Worm (Caenorhabditis elegans) whole organism, L4 larva: ENCODE results near the gene K02G10.15.
A peak's percentile ranks its signal among the peaks of the same experiment; 100 is the strongest.

Source experiments
- D1046.2 ChIP-seq: fragments of 200-800 bp; sonication (Bioruptor generic); IDR thresholded peaks from 2 replicates; pipeline ENCODE4 v1.3.6; 2022; ENCODE audit warnings: missing genetic modification characterization, missing compliant biosample characterization
- F37D6.2 ChIP-seq: sonication (generic microtip); optimal IDR thresholded peaks from 2 replicates; lab custom pipeline; 2016; ENCODE audit warnings: mild to moderate bottlenecking, missing genetic modification characterization, missing compliant biosample characterization
- R02D3.7 ChIP-seq: fragments of 150-350 bp; sonication (generic microtip); optimal IDR thresholded peaks from 3 replicates; lab custom pipeline; 2014; ENCODE audit warnings: missing biosample characterization, missing genetic modification characterization
- T20F7.1 ChIP-seq: fragments of 200-800 bp; sonication (Bioruptor generic); optimal IDR thresholded peaks from 2 replicates; lab custom pipeline; 2018; ENCODE audit warnings: mild to moderate bottlenecking, missing genetic modification characterization, missing compliant biosample characterization
- Y105C5A.15 ChIP-seq: fragments of 200-800 bp; sonication (Bioruptor generic); IDR thresholded peaks from 2 replicates; pipeline ENCODE4 v1.3.6; 2022; ENCODE audit warnings: missing genetic modification characterization, missing compliant biosample characterization
- Y48G9A.11 ChIP-seq: fragments of 200-800 bp; sonication (Bioruptor generic); IDR thresholded peaks from 2 replicates; pipeline ENCODE4 v1.3.6; 2022; ENCODE audit warnings: missing genetic modification reagents, missing genetic modification characterization, missing compliant biosample characterization
- Y75B8A.6 ChIP-seq: fragments of 200-800 bp; sonication (Bioruptor generic); IDR thresholded peaks from 2 replicates; pipeline ENCODE4 v1.3.6; 2022; ENCODE audit warnings: missing genetic modification reagents, missing genetic modification characterization, missing compliant biosample characterization
- ZK337.2 ChIP-seq: fragments of 200-800 bp; sonication (Bioruptor generic); IDR thresholded peaks from 2 replicates; pipeline ENCODE4 v1.3.6; 2022; ENCODE audit warnings: missing genetic modification reagents, missing genetic modification characterization, missing compliant biosample characterization
- aha-1 ChIP-seq: fragments of 150-350 bp; peaks from one replicate; lab custom pipeline; 2014; ENCODE audit warnings: missing biosample characterization, missing genetic modification characterization
- aly-2 ChIP-seq: sonication (generic microtip); optimal IDR thresholded peaks from 2 replicates; lab custom pipeline; 2018; ENCODE audit warnings: missing biosample characterization, missing genetic modification characterization
- arid-1 ChIP-seq: fragments of 200-800 bp; sonication (Bioruptor generic); conservative IDR thresholded peaks from 2 replicates; pipeline ENCODE4 v1.3.6; 2022; ENCODE audit warnings: missing genetic modification reagents, missing genetic modification characterization, missing compliant biosample characterization
- attf-4 ChIP-seq: sonication (generic microtip); optimal IDR thresholded peaks from 3 replicates; lab custom pipeline; 2017; ENCODE audit warnings: missing biosample characterization, missing genetic modification characterization
- ceh-20 ChIP-seq: fragments of 200-800 bp; sonication (Bioruptor generic); IDR thresholded peaks from 2 replicates; pipeline ENCODE4 v1.3.6; 2022; ENCODE audit warnings: missing genetic modification reagents, missing genetic modification characterization, missing compliant biosample characterization
- ceh-28 ChIP-seq: fragments of 150-350 bp; optimal IDR thresholded peaks from 2 replicates; lab custom pipeline; 2014; ENCODE audit warnings: missing biosample characterization, missing genetic modification reagents, missing genetic modification characterization
- ctbp-1 ChIP-seq: fragments of 200-800 bp; sonication (Bioruptor generic); IDR thresholded peaks from 2 replicates; pipeline ENCODE4 v1.3.6; 2022; ENCODE audit warnings: missing genetic modification reagents, missing genetic modification characterization, missing compliant biosample characterization
- daf-16 ChIP-seq, 3 experiments: sonication (generic microtip); optimal IDR thresholded peaks; 2 replicates each; lab custom pipeline; 2016 to 2017; ENCODE audit warnings: missing genetic modification characterization in 3 of 3, missing genetic modification reagents in 3 of 3, mild to moderate bottlenecking in 2 of 3, missing compliant biosample characterization in 2 of 3, missing biosample characterization in 1 of 3, moderate library complexity in 1 of 3
- daf-19 ChIP-seq: fragments of 200-800 bp; sonication (Bioruptor generic); conservative IDR thresholded peaks from 2 replicates; pipeline ENCODE4 v1.3.6; 2022; ENCODE audit warnings: missing genetic modification characterization, missing compliant biosample characterization
- daf-8 ChIP-seq: fragments of 200-800 bp; sonication (Bioruptor generic); IDR thresholded peaks from 2 replicates; pipeline ENCODE4 v1.3.6; 2022; ENCODE audit warnings: missing genetic modification characterization, missing compliant biosample characterization
- dmd-6 ChIP-seq: fragments of 200-800 bp; sonication (Bioruptor generic); IDR thresholded peaks from 2 replicates; pipeline ENCODE4 v1.3.6; 2022; ENCODE audit warnings: missing genetic modification reagents, missing genetic modification characterization, missing compliant biosample characterization
- dmd-9 ChIP-seq: fragments of 200-800 bp; sonication (Bioruptor generic); IDR thresholded peaks from 2 replicates; pipeline ENCODE4 v1.3.6; 2022; ENCODE audit warnings: missing genetic modification reagents, missing genetic modification characterization, missing compliant biosample characterization
- dve-1 ChIP-seq: sonication (generic microtip); optimal IDR thresholded peaks from 2 replicates; lab custom pipeline; 2017; ENCODE audit warnings: antibody characterized with exemption, mild to moderate bottlenecking, missing genetic modification characterization, missing compliant biosample characterization; ENCODE audit not compliant: insufficient read depth
- fos-1 ChIP-seq: fragments of 150-350 bp; optimal IDR thresholded peaks from 2 replicates; lab custom pipeline; 2014; ENCODE audit warnings: missing biosample characterization, missing genetic modification characterization
- gei-8 ChIP-seq: fragments of 200-800 bp; sonication (Bioruptor generic); optimal IDR thresholded peaks from 2 replicates; lab custom pipeline; 2018; ENCODE audit warnings: mild to moderate bottlenecking, missing genetic modification characterization, missing compliant biosample characterization
- hif-1 ChIP-seq, 2 experiments: sonication (generic microtip); optimal IDR thresholded peaks; 2 replicates each; lab custom pipeline; 2016 to 2017; ENCODE audit warnings: missing compliant biosample characterization in 2 of 2, missing genetic modification characterization in 2 of 2, missing genetic modification reagents in 2 of 2, missing genotype in 2 of 2, mild to moderate bottlenecking in 1 of 2
- hlh-11 ChIP-seq: fragments of 200-800 bp; sonication (Bioruptor generic); optimal IDR thresholded peaks from 2 replicates; lab custom pipeline; 2018; ENCODE audit warnings: mild to moderate bottlenecking, missing genetic modification characterization, missing compliant biosample characterization
- hlh-30 ChIP-seq: sonication (generic microtip); optimal IDR thresholded peaks from 2 replicates; lab custom pipeline; 2017; ENCODE audit warnings: antibody characterized with exemption, mild to moderate bottlenecking, missing genetic modification characterization, missing compliant biosample characterization; ENCODE audit not compliant: insufficient read depth
- hmg-1.1 ChIP-seq: fragments of 200-800 bp; sonication (Bioruptor generic); IDR thresholded peaks from 2 replicates; pipeline ENCODE4 v1.3.6; 2022; ENCODE audit warnings: missing genetic modification reagents, missing genetic modification characterization, missing compliant biosample characterization
- jun-1 ChIP-seq: fragments of 150-350 bp; optimal IDR thresholded peaks from 2 replicates; lab custom pipeline; 2014; ENCODE audit warnings: missing biosample characterization, missing genetic modification reagents, missing genetic modification characterization
- lim-7 ChIP-seq: fragments of 200-800 bp; sonication (Bioruptor generic); IDR thresholded peaks from 2 replicates; pipeline ENCODE4 v1.3.6; 2022; ENCODE audit warnings: missing genetic modification characterization, missing compliant biosample characterization
- lin-15B ChIP-seq: fragments of 150-350 bp; sonication (generic microtip); optimal IDR thresholded peaks from 3 replicates; lab custom pipeline; 2014; ENCODE audit warnings: missing biosample characterization, missing genetic modification characterization
- lin-38 ChIP-seq: fragments of 200-800 bp; sonication (Bioruptor generic); IDR thresholded peaks from 2 replicates; pipeline ENCODE4 v1.3.6; 2022; ENCODE audit warnings: missing genetic modification reagents, missing genetic modification characterization, missing compliant biosample characterization
- lsy-2 ChIP-seq, 2 experiments: fragments of 150-350 bp in 1 of 2; sonication (generic microtip) in 1 of 2; optimal IDR thresholded peaks; 2 replicates each; lab custom pipeline; 2014 to 2017; ENCODE audit warnings: missing biosample characterization in 2 of 2, missing genetic modification characterization in 2 of 2
- madf-5 ChIP-seq, 2 experiments: fragments of 200-800 bp; sonication (Bioruptor generic); IDR thresholded peaks; 2 replicates each; pipeline ENCODE4 v1.3.6; 2022; ENCODE audit warnings: missing compliant biosample characterization in 2 of 2, missing genetic modification characterization in 2 of 2
- mdl-1 ChIP-seq, 2 experiments: fragments of 150-350 bp in 1 of 2; sonication (generic microtip) in 1 of 2; optimal IDR thresholded peaks; 2 replicates each; lab custom pipeline; 2014 to 2017; ENCODE audit warnings: missing biosample characterization in 2 of 2, missing genetic modification characterization in 2 of 2
- mdt-29 ChIP-seq: fragments of 200-800 bp; sonication (Bioruptor generic); IDR thresholded peaks from 2 replicates; pipeline ENCODE4 v1.3.6; 2022; ENCODE audit warnings: missing genetic modification reagents, missing genetic modification characterization, missing compliant biosample characterization
- nhr-10 ChIP-seq: fragments of 150-350 bp; optimal IDR thresholded peaks from 2 replicates; lab custom pipeline; 2014; ENCODE audit warnings: missing biosample characterization, missing genetic modification characterization
- nhr-111 ChIP-seq: fragments of 200-800 bp; sonication (Bioruptor generic); optimal IDR thresholded peaks from 2 replicates; lab custom pipeline; 2018; ENCODE audit warnings: mild to moderate bottlenecking, missing genetic modification characterization, missing compliant biosample characterization
- nhr-42 ChIP-seq: fragments of 200-800 bp; sonication (Bioruptor generic); IDR thresholded peaks from 2 replicates; pipeline ENCODE4 v1.3.6; 2022; ENCODE audit warnings: missing genetic modification characterization, missing compliant biosample characterization
- nhr-48 ChIP-seq: sonication (generic microtip); optimal IDR thresholded peaks from 2 replicates; lab custom pipeline; 2016; ENCODE audit warnings: mild to moderate bottlenecking, missing genetic modification characterization, missing compliant biosample characterization
- nhr-76 ChIP-seq: fragments of 150-350 bp; optimal IDR thresholded peaks from 2 replicates; lab custom pipeline; 2014; ENCODE audit warnings: missing biosample characterization, missing genetic modification characterization
- nhr-77 ChIP-seq: fragments of 150-350 bp; optimal IDR thresholded peaks from 2 replicates; lab custom pipeline; 2014; ENCODE audit warnings: missing biosample characterization, missing genetic modification characterization
- pha-4 ChIP-seq, 2 experiments: fragments of 150-350 bp in 1 of 2; fragments of 200-800 bp in 1 of 2; sonication (Bioruptor generic) in 1 of 2; IDR thresholded peaks in 1 of 2; optimal IDR thresholded peaks in 1 of 2; 2 replicates each; pipeline versions ENCODE4 v1.3.6 to Lab custom; 2014 to 2022; ENCODE audit warnings: missing genetic modification characterization in 2 of 2, missing genetic modification reagents in 2 of 2, missing biosample characterization in 1 of 2, missing compliant biosample characterization in 1 of 2
- rbr-2 ChIP-seq: sonication (generic microtip); optimal IDR thresholded peaks from 2 replicates; lab custom pipeline; 2016; ENCODE audit warnings: missing genotype, missing genetic modification characterization, missing compliant biosample characterization
- saeg-2 ChIP-seq: fragments of 200-800 bp; sonication (Bioruptor generic); IDR thresholded peaks from 2 replicates; pipeline ENCODE4 v1.3.6; 2022; ENCODE audit warnings: missing genetic modification reagents, missing genetic modification characterization, missing compliant biosample characterization
- set-16 ChIP-seq: fragments of 200-800 bp; sonication (Bioruptor generic); IDR thresholded peaks from 2 replicates; pipeline ENCODE4 v1.3.6; 2022; ENCODE audit warnings: missing genetic modification reagents, missing genetic modification characterization, missing compliant biosample characterization
- skn-1 ChIP-seq: fragments of 150-350 bp; optimal IDR thresholded peaks from 2 replicates; lab custom pipeline; 2014; ENCODE audit warnings: missing biosample characterization, missing genetic modification characterization
- unc-62 ChIP-seq, 3 experiments: fragments of 150-350 bp in 1 of 3; sonication (generic microtip); optimal IDR thresholded peaks in 2 of 3; peaks in 1 of 3; 1 replicate in 1 of 3; 2 replicates in 2 of 3; lab custom pipeline; 2014 to 2017; ENCODE audit warnings: missing biosample characterization in 3 of 3, missing genetic modification characterization in 3 of 3, missing genetic modification reagents in 3 of 3, missing genotype in 1 of 3
- zip-11 ChIP-seq: fragments of 200-800 bp; sonication (Bioruptor generic); IDR thresholded peaks from 2 replicates; pipeline ENCODE4 v1.3.6; 2022; ENCODE audit warnings: missing genetic modification characterization, missing compliant biosample characterization
- zip-2 ChIP-seq: fragments of 150-350 bp; optimal IDR thresholded peaks from 2 replicates; lab custom pipeline; 2014; ENCODE audit warnings: missing biosample characterization, missing genetic modification characterization
- ztf-11 ChIP-seq: fragments of 150-350 bp; optimal IDR thresholded peaks from 2 replicates; lab custom pipeline; 2014; ENCODE audit warnings: missing biosample characterization, missing genetic modification characterization

Gene K02G10.15

ce11 chrX:4662293-4662825 lies 20.2 kb downstream of the K02G10.15 start:
- TF ChIP-seq Y105C5A.15: no peak
- TF ChIP-seq dmd-6 (GFP tag; lab: Robert Waterston, UW): peak; percentile 76
- no peak for TF ChIP-seq skn-1 (tag; lab: Kevin White, UChicago)
- TF ChIP-seq nhr-76 (tag; lab: Kevin White, UChicago): no peak
- TF ChIP-seq nhr-42 (GFP tag; lab: Robert Waterston, UW): no peak
- TF ChIP-seq ZK337.2: no peak
- no peak for TF ChIP-seq D1046.2 (GFP tag; lab: Robert Waterston, UW)
- no peak for TF ChIP-seq Y48G9A.11
- TF ChIP-seq lsy-2 (tag; optimal IDR thresholded peaks at IDR 0.05; lab: Kevin White, UChicago): peak; percentile 13 to 51
- no peak for TF ChIP-seq ceh-20 (GFP tag; lab: Robert Waterston, UW)
- TF ChIP-seq T20F7.1 (GFP tag; lab: Kevin White, UChicago): no peak
- TF ChIP-seq nhr-111: no peak
- TF ChIP-seq rbr-2: peak; percentile 26
- TF ChIP-seq ztf-11: no peak
- no peak for TF ChIP-seq ctbp-1 (GFP tag; lab: Robert Waterston, UW)
- no peak for TF ChIP-seq saeg-2 (GFP tag; lab: Robert Waterston, UW)
- TF ChIP-seq mdt-29: no peak
- TF ChIP-seq pha-4 (GFP tag; IDR thresholded peaks at IDR 0.05; lab: Robert Waterston, UW): no peak
- TF ChIP-seq pha-4 (tag; optimal IDR thresholded peaks at IDR 0.05; lab: Kevin White, UChicago): peak; percentile 87
- peak; percentile 91 for TF ChIP-seq aha-1 (tag; lab: Kevin White, UChicago)
- TF ChIP-seq fos-1 (tag; lab: Kevin White, UChicago): no peak
- TF ChIP-seq nhr-10 (tag; lab: Kevin White, UChicago): peak; percentile 21
- no peak for TF ChIP-seq mdl-1 (tag; optimal IDR thresholded peaks at IDR 0.05; lab: Kevin White, UChicago)
- no peak for TF ChIP-seq daf-19 (GFP tag; lab: Robert Waterston, UW)
- no peak for TF ChIP-seq madf-5 (GFP tag; IDR thresholded peaks at IDR 0.05; lab: Robert Waterston, UW)
- peak in 1 of 2 experiments; percentile 81 for TF ChIP-seq unc-62 (GFP tag; optimal IDR thresholded peaks at IDR 0.05 in 1 of 2; lab: Kevin White, UChicago)
- no peak for TF ChIP-seq unc-62 (tag; optimal IDR thresholded peaks at IDR 0.05; lab: Kevin White, UChicago)
- no peak for TF ChIP-seq dmd-9 (GFP tag; lab: Robert Waterston, UW)
- no peak for TF ChIP-seq lin-15B
- TF ChIP-seq daf-16 (GFP tag; optimal IDR thresholded peaks at IDR 0.05; lab: Kevin White, UChicago): no peak
- TF ChIP-seq daf-16 (tag; optimal IDR thresholded peaks at IDR 0.05; lab: Kevin White, UChicago): peak; percentile 60
- TF ChIP-seq Y75B8A.6 (GFP tag; lab: Robert Waterston, UW): no peak
- no peak for TF ChIP-seq F37D6.2 (tag; lab: Kevin White, UChicago)
- TF ChIP-seq zip-11 (GFP tag; lab: Robert Waterston, UW): no peak
- no peak for TF ChIP-seq lin-38 (GFP tag; lab: Robert Waterston, UW)
- peak; percentile 70 for TF ChIP-seq hlh-11
- no peak for TF ChIP-seq daf-8 (GFP tag; lab: Robert Waterston, UW)
- no peak for TF ChIP-seq aly-2 (tag; lab: Kevin White, UChicago)
- TF ChIP-seq gei-8 (GFP tag; lab: Kevin White, UChicago): no peak
- peak; percentile 53; the same call in 1 of the 2 replicates for TF ChIP-seq hmg-1.1 (GFP tag; lab: Robert Waterston, UW)
- TF ChIP-seq dve-1: peak; percentile 69
- TF ChIP-seq lim-7 (GFP tag; lab: Robert Waterston, UW): no peak
- TF ChIP-seq arid-1 (GFP tag; lab: Robert Waterston, UW): no peak
- TF ChIP-seq nhr-77 (tag; lab: Kevin White, UChicago): peak; percentile 49
- TF ChIP-seq hlh-30: no peak
- TF ChIP-seq attf-4: no peak
- TF ChIP-seq zip-2 (tag; lab: Kevin White, UChicago): no peak
- no peak for TF ChIP-seq jun-1
- TF ChIP-seq ceh-28: peak; percentile 46
- TF ChIP-seq nhr-48: peak; percentile 40
- TF ChIP-seq hif-1 (tag; optimal IDR thresholded peaks at IDR 0.05; lab: Kevin White, UChicago): peak in 1 of 2 experiments; percentile 23
- no peak for TF ChIP-seq set-16 (GFP tag; lab: Robert Waterston, UW)
- no peak for TF ChIP-seq R02D3.7 (tag; lab: Kevin White, UChicago)
